Worm (Caenorhabditis elegans) whole organism, L1 larva: ENCODE results near the gene ZK1251.3.

ENCODE experiments used
- C04F5.9 ChIP-seq: sonication (generic microtip); optimal IDR thresholded peaks from 2 replicates; lab custom pipeline; 2016; ENCODE audit warnings: missing genetic modification characterization, missing compliant biosample characterization
- C16A3.4 ChIP-seq: fragments of 150-350 bp; optimal IDR thresholded peaks from 2 replicates; lab custom pipeline; 2014; ENCODE audit warnings: missing biosample characterization, missing genetic modification characterization
- F16B12.6 ChIP-seq: fragments of 150-350 bp; optimal IDR thresholded peaks from 2 replicates; lab custom pipeline; 2014; ENCODE audit warnings: missing biosample characterization, missing genetic modification characterization
- Y116A8C.19 ChIP-seq: sonication (generic microtip); optimal IDR thresholded peaks from 2 replicates; lab custom pipeline; 2016; ENCODE audit warnings: missing compliant biosample characterization, missing genetic modification characterization, borderline replicate concordance
- alr-1 ChIP-seq: fragments of 200-800 bp; sonication (Bioruptor generic); optimal IDR thresholded peaks from 2 replicates; lab custom pipeline; 2018; ENCODE audit warnings: borderline replicate concordance, mild to moderate bottlenecking, missing genetic modification characterization, missing compliant biosample characterization
- aly-2 ChIP-seq: fragments of 150-350 bp; optimal IDR thresholded peaks from 2 replicates; lab custom pipeline; 2014; ENCODE audit warnings: missing biosample characterization, missing genetic modification characterization
- blmp-1 ChIP-seq: fragments of 150-350 bp; optimal IDR thresholded peaks from 2 replicates; lab custom pipeline; 2014; ENCODE audit warnings: missing biosample characterization, missing genetic modification characterization
- ceh-8 ChIP-seq: fragments of 200-800 bp; sonication (Bioruptor generic); optimal IDR thresholded peaks from 2 replicates; lab custom pipeline; 2018; ENCODE audit warnings: mild to moderate bottlenecking, missing genetic modification characterization, moderate library complexity, missing compliant biosample characterization
- ceh-88 ChIP-seq: fragments of 200-800 bp; sonication (Bioruptor generic); IDR thresholded peaks from 2 replicates; pipeline ENCODE4 v1.3.6; 2022; ENCODE audit warnings: missing genetic modification characterization, missing compliant biosample characterization
- ces-1 ChIP-seq: fragments of 150-350 bp; optimal IDR thresholded peaks from 2 replicates; lab custom pipeline; 2014; ENCODE audit warnings: missing biosample characterization, missing genetic modification reagents, missing genetic modification characterization
- dpl-1 ChIP-seq, 3 experiments: fragments of 150-350 bp in 2 of 3; sonication (generic microtip) in 1 of 3; optimal IDR thresholded peaks; 2 replicates each; lab custom pipeline; 2014 to 2017; ENCODE audit warnings: missing biosample characterization in 3 of 3, missing genetic modification characterization in 3 of 3, missing genetic modification reagents in 3 of 3
- dsc-1 ChIP-seq: sonication (generic microtip); optimal IDR thresholded peaks from 2 replicates; lab custom pipeline; 2016; ENCODE audit warnings: mild to moderate bottlenecking, missing genetic modification characterization, missing compliant biosample characterization
- efl-1 ChIP-seq, 4 experiments: fragments of 150-350 bp; optimal IDR thresholded peaks in 3 of 4; peaks in 1 of 4; 1 replicate in 1 of 4; 2 replicates in 3 of 4; lab custom pipeline; 2014; ENCODE audit warnings: missing biosample characterization in 2 of 4, missing genetic modification characterization in 2 of 4, missing genetic modification reagents in 2 of 4
- egl-13 ChIP-seq: sonication (generic microtip); optimal IDR thresholded peaks from 2 replicates; lab custom pipeline; 2016; ENCODE audit warnings: missing genotype, missing genetic modification reagents, missing genetic modification characterization, missing compliant biosample characterization
- elt-3 ChIP-seq, 6 experiments: fragments of 150-350 bp in 1 of 6; sonication (generic microtip); optimal IDR thresholded peaks; 2 replicates each; lab custom pipeline; 2017 to 2018; ENCODE audit warnings: missing biosample characterization in 6 of 6, missing genetic modification characterization in 6 of 6, inconsistent platforms in 1 of 6
- ets-5 ChIP-seq: fragments of 200-800 bp; sonication (Bioruptor generic); IDR thresholded peaks from 2 replicates; pipeline ENCODE4 v1.3.6; 2022; ENCODE audit warnings: missing genetic modification characterization, missing compliant biosample characterization
- fkh-10 ChIP-seq: sonication (generic microtip); optimal IDR thresholded peaks from 2 replicates; lab custom pipeline; 2017; ENCODE audit warnings: missing biosample characterization, missing genetic modification reagents, missing genetic modification characterization
- fkh-4 ChIP-seq: sonication (generic microtip); optimal IDR thresholded peaks from 2 replicates; lab custom pipeline; 2016; ENCODE audit warnings: missing compliant biosample characterization, missing genetic modification characterization, borderline replicate concordance
- fos-1 ChIP-seq: fragments of 150-350 bp; optimal IDR thresholded peaks from 2 replicates; lab custom pipeline; 2014; ENCODE audit warnings: missing biosample characterization, missing genetic modification characterization
- grh-1 ChIP-seq: fragments of 200-800 bp; sonication (Bioruptor generic); IDR thresholded peaks from 2 replicates; pipeline ENCODE4 v1.3.6; 2022; ENCODE audit warnings: missing genetic modification reagents, missing genetic modification characterization, missing compliant biosample characterization
- hlh-17 ChIP-seq: fragments of 200-800 bp; sonication (Bioruptor generic); optimal IDR thresholded peaks from 2 replicates; lab custom pipeline; 2018; ENCODE audit warnings: missing genetic modification characterization, mild to moderate bottlenecking, missing compliant biosample characterization, moderate library complexity, borderline replicate concordance
- irx-1 ChIP-seq: sonication (generic microtip); optimal IDR thresholded peaks from 2 replicates; lab custom pipeline; 2016; ENCODE audit warnings: missing genetic modification characterization, missing compliant biosample characterization
- isw-1 ChIP-seq: fragments of 200-800 bp; sonication (Bioruptor generic); IDR thresholded peaks from 2 replicates; pipeline ENCODE4 v1.3.6; 2022; ENCODE audit warnings: missing genetic modification characterization, missing compliant biosample characterization
- lin-13 ChIP-seq: fragments of 150-350 bp; optimal IDR thresholded peaks from 2 replicates; lab custom pipeline; 2014; ENCODE audit warnings: missing biosample characterization, missing genetic modification reagents, missing genetic modification characterization
- lin-35 ChIP-seq, 2 experiments: fragments of 150-350 bp; optimal IDR thresholded peaks; 2 replicates each; lab custom pipeline; 2014; ENCODE audit warnings: missing biosample characterization in 2 of 2, missing genetic modification characterization in 2 of 2, missing genetic modification reagents in 2 of 2
- lin-39 ChIP-seq: fragments of 150-350 bp; optimal IDR thresholded peaks from 2 replicates; lab custom pipeline; 2014; ENCODE audit warnings: missing biosample characterization, missing genetic modification reagents, missing genetic modification characterization
- lsy-2 ChIP-seq, 2 experiments: fragments of 150-350 bp; optimal IDR thresholded peaks; 2 replicates each; lab custom pipeline; 2014; ENCODE audit warnings: missing biosample characterization in 2 of 2, missing genetic modification characterization in 2 of 2
- mab-9 ChIP-seq: fragments of 200-800 bp; sonication (Bioruptor generic); IDR thresholded peaks from 2 replicates; pipeline ENCODE4 v1.3.6; 2022; ENCODE audit warnings: missing genetic modification reagents, missing genetic modification characterization, missing compliant biosample characterization
- mef-2 ChIP-seq: fragments of 150-350 bp; optimal IDR thresholded peaks from 2 replicates; lab custom pipeline; 2014; ENCODE audit warnings: missing biosample characterization, missing genetic modification characterization
- mep-1 ChIP-seq: fragments of 150-350 bp; optimal IDR thresholded peaks from 2 replicates; lab custom pipeline; 2014; ENCODE audit warnings: missing biosample characterization, missing genetic modification characterization
- nhr-12 ChIP-seq: sonication (generic microtip); optimal IDR thresholded peaks from 2 replicates; lab custom pipeline; 2017; ENCODE audit warnings: missing biosample characterization, missing genetic modification characterization
- nhr-19 ChIP-seq: fragments of 200-800 bp; sonication (Bioruptor generic); conservative IDR thresholded peaks from 2 replicates; pipeline ENCODE4 v1.3.6; 2022; ENCODE audit warnings: missing genetic modification characterization, missing compliant biosample characterization
- nhr-20 ChIP-seq: sonication (generic microtip); optimal IDR thresholded peaks from 2 replicates; lab custom pipeline; 2016; ENCODE audit warnings: mild to moderate bottlenecking, missing genetic modification characterization, missing compliant biosample characterization
- nhr-237 ChIP-seq: fragments of 150-350 bp; optimal IDR thresholded peaks from 2 replicates; lab custom pipeline; 2014; ENCODE audit warnings: missing biosample characterization, missing genetic modification characterization
- nhr-28 ChIP-seq: fragments of 150-350 bp; optimal IDR thresholded peaks from 2 replicates; lab custom pipeline; 2014; ENCODE audit warnings: missing biosample characterization, missing genetic modification characterization
- nhr-47 ChIP-seq: sonication (generic microtip); optimal IDR thresholded peaks from 2 replicates; lab custom pipeline; 2016; ENCODE audit warnings: mild to moderate bottlenecking, missing genetic modification characterization, moderate library complexity, missing compliant biosample characterization
- nhr-77 ChIP-seq: fragments of 150-350 bp; optimal IDR thresholded peaks from 2 replicates; lab custom pipeline; 2014; ENCODE audit warnings: missing biosample characterization, missing genetic modification characterization
- nhr-84 ChIP-seq: sonication (generic microtip); optimal IDR thresholded peaks from 2 replicates; lab custom pipeline; 2017; ENCODE audit warnings: missing biosample characterization, missing genetic modification characterization
- nhr-85 ChIP-seq: sonication (generic microtip); peaks from one replicate; lab custom pipeline; 2016; ENCODE audit warnings: missing genetic modification characterization, inconsistent platforms, missing compliant biosample characterization
- pag-3 ChIP-seq: sonication (generic microtip); optimal IDR thresholded peaks from 2 replicates; lab custom pipeline; 2017; ENCODE audit warnings: missing genetic modification characterization, mild to moderate bottlenecking, missing compliant biosample characterization, antibody characterized with exemption, borderline replicate concordance; ENCODE audit not compliant: insufficient read depth
- pax-3 ChIP-seq: fragments of 200-800 bp; sonication (Bioruptor generic); optimal IDR thresholded peaks from 2 replicates; lab custom pipeline; 2018; ENCODE audit warnings: mild to moderate bottlenecking, missing genetic modification characterization, moderate library complexity, missing compliant biosample characterization
- pqm-1 ChIP-seq: sonication (generic microtip); optimal IDR thresholded peaks from 3 replicates; lab custom pipeline; 2017; ENCODE audit warnings: missing biosample characterization, missing genetic modification characterization
- swsn-7 ChIP-seq: sonication (generic microtip); optimal IDR thresholded peaks from 2 replicates; lab custom pipeline; 2016; ENCODE audit warnings: missing genetic modification characterization, missing compliant biosample characterization
- unc-130 ChIP-seq: fragments of 150-350 bp; optimal IDR thresholded peaks from 2 replicates; lab custom pipeline; 2017; ENCODE audit warnings: missing biosample characterization, missing genetic modification characterization, inconsistent platforms
- unc-30 ChIP-seq: sonication (generic microtip); optimal IDR thresholded peaks from 2 replicates; lab custom pipeline; 2017; ENCODE audit warnings: missing biosample characterization, missing genetic modification characterization
- unc-62 ChIP-seq: fragments of 150-350 bp; optimal IDR thresholded peaks from 2 replicates; lab custom pipeline; 2014; ENCODE audit warnings: missing biosample characterization, missing genetic modification reagents, missing genetic modification characterization
- unc-86 ChIP-seq: sonication (generic microtip); optimal IDR thresholded peaks from 2 replicates; lab custom pipeline; 2016; ENCODE audit warnings: missing genetic modification characterization, missing compliant biosample characterization
- unc-98 ChIP-seq: fragments of 200-800 bp; sonication (Bioruptor generic); IDR thresholded peaks from 2 replicates; pipeline ENCODE4 v1.3.6; 2022; ENCODE audit warnings: missing genetic modification characterization, missing compliant biosample characterization
- vab-15 ChIP-seq: sonication (generic microtip); optimal IDR thresholded peaks from 2 replicates; lab custom pipeline; 2017; ENCODE audit warnings: missing genotype, mild to moderate bottlenecking, missing genetic modification characterization, missing compliant biosample characterization
- xbp-1 ChIP-seq: sonication (generic microtip); optimal IDR thresholded peaks from 2 replicates; lab custom pipeline; 2016; ENCODE audit warnings: missing genetic modification characterization, missing compliant biosample characterization
- zag-1 ChIP-seq: fragments of 150-350 bp; optimal IDR thresholded peaks from 2 replicates; lab custom pipeline; 2014; ENCODE audit warnings: missing biosample characterization, missing genetic modification characterization

The ZK1251.3 gene

DNA sequence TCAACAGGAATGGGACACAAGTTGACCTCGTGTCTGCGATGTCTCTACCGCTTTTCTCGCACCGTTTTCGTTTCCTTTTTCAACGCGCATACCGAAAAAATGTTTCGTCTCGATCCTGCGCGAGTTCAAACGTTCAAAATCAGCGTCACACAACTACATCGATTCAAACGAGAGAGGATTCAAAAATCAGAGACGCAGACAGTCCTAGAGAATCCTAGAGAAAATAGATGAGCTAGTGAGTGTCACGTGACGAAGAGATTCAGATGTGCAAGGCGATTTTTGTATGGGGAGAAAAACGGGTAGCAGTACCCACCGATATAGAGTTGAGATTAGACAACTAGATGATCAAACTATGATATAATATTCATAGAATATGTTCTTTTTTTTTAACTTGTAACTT lies 13.5 kb upstream of the ZK1251.3 start (continued):
- TF ChIP-seq F16B12.6 (tag; lab: Kevin White, UChicago): no peak
- TF ChIP-seq nhr-237 (tag; lab: Kevin White, UChicago): no peak
- no peak for TF ChIP-seq isw-1 (GFP tag; lab: Robert Waterston, UW)
- TF ChIP-seq C04F5.9: peak; percentile 24
- peak; percentile 77 for TF ChIP-seq blmp-1
- no peak for TF ChIP-seq ceh-8 (GFP tag; lab: Kevin White, UChicago)
- peak; percentile 33 for TF ChIP-seq nhr-77 (tag; lab: Kevin White, UChicago)
- TF ChIP-seq ceh-88 (GFP tag; lab: Robert Waterston, UW): no peak
- TF ChIP-seq lin-13 (GFP tag; lab: Kevin White, UChicago): peak; percentile 1
- no peak for TF ChIP-seq pag-3
- TF ChIP-seq lin-39 (tag; lab: Kevin White, UChicago): peak; percentile 30
- TF ChIP-seq unc-30: no peak
- TF ChIP-seq nhr-12: no peak
- peak; percentile 98 for TF ChIP-seq nhr-85 (tag; lab: Kevin White, UChicago)
- no peak for TF ChIP-seq fkh-4 (tag; lab: Kevin White, UChicago)
- TF ChIP-seq unc-62: no peak
- peak; percentile 39 to 75 for TF ChIP-seq lin-35 (GFP tag; optimal IDR thresholded peaks at IDR 0.05; lab: Kevin White, UChicago)
- peak; percentile 34 for TF ChIP-seq irx-1 (tag; lab: Kevin White, UChicago)
- TF ChIP-seq xbp-1 (tag; lab: Kevin White, UChicago): peak; percentile 57
- TF ChIP-seq nhr-20 (tag; lab: Kevin White, UChicago): peak; percentile 96
- no peak for TF ChIP-seq unc-130 (tag; lab: Kevin White, UChicago)
- no peak for TF ChIP-seq mef-2 (tag; lab: Kevin White, UChicago)
- peak; percentile 67 for TF ChIP-seq nhr-47
- no peak for TF ChIP-seq alr-1 (tag; lab: Kevin White, UChicago)
- TF ChIP-seq nhr-28 (tag; lab: Kevin White, UChicago): no peak
- no peak for TF ChIP-seq vab-15
- TF ChIP-seq nhr-84 (tag; lab: Kevin White, UChicago): no peak
- TF ChIP-seq pax-3 (tag; lab: Kevin White, UChicago): no peak
- TF ChIP-seq unc-98: no peak
- TF ChIP-seq grh-1 (GFP tag; lab: Robert Waterston, UW): peak; percentile 79
- TF ChIP-seq aly-2 (tag; lab: Kevin White, UChicago): no peak
- no peak for TF ChIP-seq mab-9
- TF ChIP-seq elt-3 (tag; optimal IDR thresholded peaks at IDR 0.05; lab: Kevin White, UChicago): peak in 2 of 6 experiments; percentile 2 to 68
- peak; percentile 88 for TF ChIP-seq mep-1
- no peak for TF ChIP-seq pqm-1 (tag; lab: Kevin White, UChicago)
- no peak for TF ChIP-seq egl-13 (tag; lab: Kevin White, UChicago)
- TF ChIP-seq ets-5 (GFP tag; lab: Robert Waterston, UW): no peak
- TF ChIP-seq C16A3.4: no peak
- TF ChIP-seq ces-1 (GFP tag; lab: Kevin White, UChicago): no peak
- TF ChIP-seq fkh-10 (GFP tag; lab: Kevin White, UChicago): no peak
- TF ChIP-seq dpl-1 (GFP tag; optimal IDR thresholded peaks at IDR 0.05; lab: Kevin White, UChicago): peak; percentile 25 to 42 (median 38)

DNA sequence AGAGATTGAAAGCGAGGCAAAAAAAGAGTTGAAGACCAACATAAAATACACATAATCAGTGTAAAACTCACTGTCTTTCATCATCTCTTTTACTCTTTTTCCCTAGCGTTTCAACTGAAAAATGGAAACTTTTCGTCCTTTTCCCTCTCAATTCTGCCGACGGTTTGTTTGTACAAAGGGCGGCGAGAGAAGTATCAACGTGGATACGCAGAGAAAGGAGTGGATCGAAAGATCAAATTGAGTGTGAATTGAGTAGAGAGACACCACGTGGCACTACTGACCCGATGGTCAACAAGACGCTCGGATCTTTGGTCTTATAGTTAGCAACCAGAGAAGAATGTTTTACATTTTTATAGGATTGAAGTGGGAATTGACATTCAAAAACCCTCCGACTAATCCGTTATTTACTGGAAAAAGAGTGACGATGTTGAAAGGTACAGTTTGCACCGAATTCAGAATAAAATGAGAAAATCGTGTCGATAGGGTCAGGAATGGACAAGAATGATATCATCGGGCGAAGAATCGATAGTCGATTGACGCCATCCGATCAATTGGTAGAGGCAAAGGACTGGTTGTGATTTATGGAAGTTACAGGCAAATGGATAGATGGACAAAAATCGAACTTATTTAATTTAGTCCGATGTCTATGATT lies 12.3 kb upstream of the ZK1251.3 start:
- TF ChIP-seq lin-13 (GFP tag; lab: Kevin White, UChicago): peak; percentile 11
- TF ChIP-seq blmp-1: peak; percentile 84
- TF ChIP-seq fos-1 (tag; lab: Kevin White, UChicago): peak; percentile 16
- peak; percentile 43 for TF ChIP-seq swsn-7 (tag; lab: Kevin White, UChicago)
- TF ChIP-seq nhr-47: peak; percentile 55
- no peak for TF ChIP-seq ces-1 (GFP tag; lab: Kevin White, UChicago)
- TF ChIP-seq unc-30: no peak
- peak; percentile 7 to 40 for TF ChIP-seq efl-1 (optimal IDR thresholded peaks at IDR 0.05; lab: Kevin White, UChicago)
- TF ChIP-seq efl-1 (GFP tag; optimal IDR thresholded peaks at IDR 0.05 in 1 of 2; lab: Kevin White, UChicago): peak; percentile 6 to 87
- peak; percentile 53 to 64 for TF ChIP-seq lsy-2 (tag; optimal IDR thresholded peaks at IDR 0.05; lab: Kevin White, UChicago)
- TF ChIP-seq dsc-1 (tag; lab: Kevin White, UChicago): no peak
- no peak for TF ChIP-seq Y116A8C.19 (tag; lab: Kevin White, UChicago)
- no peak for TF ChIP-seq unc-98
- TF ChIP-seq hlh-17 (GFP tag; lab: Kevin White, UChicago): no peak
- TF ChIP-seq xbp-1 (tag; lab: Kevin White, UChicago): peak; percentile 51
- TF ChIP-seq zag-1 (tag; lab: Kevin White, UChicago): no peak
- peak; percentile 62 for TF ChIP-seq nhr-19 (GFP tag; lab: Robert Waterston, UW)
- TF ChIP-seq irx-1 (tag; lab: Kevin White, UChicago): peak; percentile 50
- TF ChIP-seq fkh-10 (GFP tag; lab: Kevin White, UChicago): no peak
- TF ChIP-seq pag-3: no peak
- TF ChIP-seq C16A3.4: peak; percentile 40
- no peak for TF ChIP-seq unc-86 (tag; lab: Kevin White, UChicago)
